Fruit fly (Drosophila melanogaster): ENCODE measurements around the gene CG14518.

The CG14518 gene

DNA sequence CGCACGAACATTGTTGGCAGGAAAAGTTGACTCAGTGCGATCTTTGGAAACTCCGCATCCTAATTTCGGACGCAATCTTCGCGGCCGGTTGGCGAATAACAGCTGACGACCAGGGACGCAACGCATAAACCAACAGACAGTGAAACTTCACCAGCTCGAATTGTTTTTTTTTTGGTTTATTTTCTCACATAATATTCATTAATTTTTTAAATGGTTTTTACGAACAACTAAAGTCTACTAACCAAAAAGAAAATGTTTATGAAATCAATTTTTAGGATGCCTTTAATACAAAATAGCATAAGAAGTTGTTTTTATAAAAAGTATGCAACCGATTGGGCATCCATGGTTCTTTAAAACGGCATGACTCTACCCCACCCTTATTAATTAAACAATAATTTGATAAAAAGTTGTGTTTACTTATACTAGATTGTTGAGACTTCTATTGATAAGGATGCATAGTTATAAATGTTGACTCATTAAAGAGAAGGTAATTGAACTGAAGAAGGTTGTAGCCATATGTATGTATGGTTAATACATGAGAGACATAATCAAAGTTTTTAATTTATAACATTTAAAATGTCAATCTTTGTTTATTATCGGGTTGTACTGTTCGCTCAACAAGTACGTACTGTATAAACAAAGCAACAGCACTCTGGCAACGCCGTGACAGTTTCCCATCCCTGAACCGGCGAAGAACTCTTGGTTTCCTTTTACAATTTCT, 9.3 kb downstream of the CG14518 start, which contains the start of the genes beta4GalNAcTB and Cpsf100 (continued):
- TF ChIP-seq tup (GFP tag; optimal IDR thresholded peaks at IDR 0.05) (no peak), Atf-2 (GFP tag; optimal IDR thresholded peaks at IDR 0.05) (peak; percentile 58), B-H1 (GFP tag; IDR thresholded peaks at IDR 0.05) (peak; percentile 50), CTCF (GFP tag; optimal IDR thresholded peaks at IDR 0.05) (no peak), Awh (GFP tag; IDR thresholded peaks at IDR 0.05) (no peak), al (GFP tag; IDR thresholded peaks at IDR 0.05) (peak; percentile 65), ranshi (GFP tag; IDR thresholded peaks at IDR 0.05) (peak; percentile 56; the same call in 1 of the 2 replicates), sens (GFP tag) (peak; percentile 91), luna (GFP tag; optimal IDR thresholded peaks at IDR 0.05) (no peak), btn (GFP tag; optimal IDR thresholded peaks at IDR 0.05) (no peak), dan (GFP tag; IDR thresholded peaks at IDR 0.05) (peak; percentile 23; the same call in 1 of the 2 replicates), ken (GFP tag; IDR thresholded peaks at IDR 0.05) (peak; percentile 59; the same call in 1 of the 3 replicates), CG9932 (GFP tag; IDR thresholded peaks at IDR 0.05) (peak; percentile 79), CG4730 (GFP tag; IDR thresholded peaks at IDR 0.05) (peak; percentile 27), Fer1 (GFP tag; optimal IDR thresholded peaks at IDR 0.05) (peak; percentile 41), CG11696 (GFP tag; IDR thresholded peaks at IDR 0.05) (0 out of 2 replicates have a peak, but pooled peaks have one; percentile 37), CG9876 (GFP tag; optimal IDR thresholded peaks at IDR 0.05) (peak; percentile 51), HLH54F (GFP tag; optimal IDR thresholded peaks at IDR 0.05) (peak; percentile 68), gce (GFP tag; IDR thresholded peaks at IDR 0.05) (no peak), CG15696 (tag; optimal IDR thresholded peaks at IDR 0.05) (peak; percentile 72), CG9817 (tag; optimal IDR thresholded peaks at IDR 0.05) (peak; percentile 61), CG11085 (GFP tag; IDR thresholded peaks at IDR 0.05) (peak; percentile 72), CG6854 (GFP tag; optimal IDR thresholded peaks at IDR 0.05) (peak; percentile 48), sisA (GFP tag; IDR thresholded peaks at IDR 0.05) (peak; percentile 69), gcm (GFP tag; optimal IDR thresholded peaks at IDR 0.05) (no peak), CG10654 (GFP tag; optimal IDR thresholded peaks at IDR 0.05) (peak; percentile 71), CG15073 (GFP tag; optimal IDR thresholded peaks at IDR 0.05) (peak; percentile 16), phol (tag; optimal IDR thresholded peaks at IDR 0.05) (peak; percentile 77), Trl (optimal IDR thresholded peaks at IDR 0.05) (no peak), Trl (GFP tag; optimal IDR thresholded peaks at IDR 0.05) (peak; percentile 48), cg (GFP tag; optimal IDR thresholded peaks at IDR 0.05) (no peak), CG16863 (GFP tag; optimal IDR thresholded peaks at IDR 0.05) (peak; percentile 64), pzg (GFP tag; optimal IDR thresholded peaks at IDR 0.05) (peak; percentile 34), CG2120 (GFP tag; optimal IDR thresholded peaks at IDR 0.05) (peak; percentile 79), wor (GFP tag; IDR thresholded peaks at IDR 0.05) (peak; percentile 21; the same call in 1 of the 2 replicates), CG11560 (tag; IDR thresholded peaks at IDR 0.05) (0 out of 3 replicates have a peak, but pooled peaks have one; percentile 42), schlank (tag; optimal IDR thresholded peaks at IDR 0.05) (no peak), CG6654 (GFP tag; optimal IDR thresholded peaks at IDR 0.05) (peak; percentile 35), Elba2 (GFP tag; optimal IDR thresholded peaks at IDR 0.05) (peak; percentile 11), CG8290 (GFP tag; optimal IDR thresholded peaks at IDR 0.05) (peak; percentile 44), CG8290 (tag; optimal IDR thresholded peaks at IDR 0.05) (no peak), CG3407 (GFP tag; optimal IDR thresholded peaks at IDR 0.05) (peak; percentile 50), her (GFP tag; optimal IDR thresholded peaks at IDR 0.05) (peak; percentile 7), Dfd (GFP tag; optimal IDR thresholded peaks at IDR 0.05) (no peak), gem (tag; optimal IDR thresholded peaks at IDR 0.05) (peak; percentile 80), CG30020 (tag; optimal IDR thresholded peaks at IDR 0.05) (peak; percentile 52), CG18476 (GFP tag; optimal IDR thresholded peaks at IDR 0.05) (peak; percentile 78), Aef1 (GFP tag; IDR thresholded peaks at IDR 0.05) (peak; percentile 59), az2 (GFP tag; optimal IDR thresholded peaks at IDR 0.05) (peak; percentile 79), pnt (GFP tag; optimal IDR thresholded peaks at IDR 0.05) (peak; percentile 62), dpn (GFP tag; optimal IDR thresholded peaks at IDR 0.05) (peak; percentile 57 to 63), CG3281 (GFP tag; optimal IDR thresholded peaks at IDR 0.05) (peak; percentile 64)

All from whole organism, embryonic.